Fruit fly (Drosophila melanogaster) whole organism, pupa: ENCODE data around the gene CG8483.

ENCODE experiments used
- CG10348 ChIP-seq: fragments of 200-800 bp; sonication (Bioruptor generic); IDR thresholded peaks from 2 replicates; pipeline ENCODE4 v1.3.6; 2022; ENCODE audit warnings: missing biosample characterization, missing genetic modification characterization
- CG12605 ChIP-seq: fragments of 200-800 bp; sonication (Bioruptor generic); IDR thresholded peaks from 2 replicates; pipeline ENCODE4 v1.3.6; 2022; ENCODE audit warnings: missing biosample characterization, missing genetic modification characterization
- CG13204 ChIP-seq: fragments of 200-800 bp; sonication (Bioruptor generic); optimal IDR thresholded peaks from 2 replicates; lab custom pipeline; 2018; ENCODE audit warnings: missing biosample characterization, mild to moderate bottlenecking, missing genetic modification characterization, moderate library complexity
- CG15710 ChIP-seq: fragments of 200-800 bp; sonication (Bioruptor generic); optimal IDR thresholded peaks from 2 replicates; lab custom pipeline; 2018; ENCODE audit warnings: missing biosample characterization, mild to moderate bottlenecking, missing genetic modification characterization, moderate library complexity
- CG17806 ChIP-seq: fragments of 200-800 bp; sonication (Bioruptor generic); optimal IDR thresholded peaks from 2 replicates; lab custom pipeline; 2018; ENCODE audit warnings: missing biosample characterization, mild to moderate bottlenecking, missing genetic modification characterization, moderate library complexity
- CG34367 ChIP-seq: fragments of 200-800 bp; sonication (Bioruptor generic); optimal IDR thresholded peaks from 2 replicates; lab custom pipeline; 2018; ENCODE audit warnings: missing biosample characterization, mild to moderate bottlenecking, missing genetic modification characterization
- CG4496 ChIP-seq: fragments of 200-800 bp; sonication (Bioruptor generic); IDR thresholded peaks from 3 replicates; pipeline ENCODE4 v1.3.6; 2022; ENCODE audit warnings: missing biosample characterization, missing genetic modification characterization
- CG8159 ChIP-seq: fragments of 200-800 bp; sonication (Bioruptor generic); optimal IDR thresholded peaks from 3 replicates; lab custom pipeline; 2018; ENCODE audit warnings: missing biosample characterization, mild to moderate bottlenecking, missing genetic modification characterization, moderate library complexity
- CG9948 ChIP-seq: fragments of 200-800 bp; sonication (Bioruptor generic); optimal IDR thresholded peaks from 2 replicates; lab custom pipeline; 2018; ENCODE audit warnings: missing biosample characterization, mild to moderate bottlenecking, missing genetic modification characterization, moderate library complexity
- Ets98B ChIP-seq: fragments of 200-800 bp; sonication (Bioruptor generic); IDR thresholded peaks from 2 replicates; pipeline ENCODE4 v1.3.6; 2022; ENCODE audit warnings: missing biosample characterization, missing genetic modification characterization
- Pif1A ChIP-seq: fragments of 200-800 bp; sonication (Bioruptor generic); optimal IDR thresholded peaks from 3 replicates; lab custom pipeline; 2016; ENCODE audit warnings: missing biosample characterization, missing genetic modification characterization
- Pif1B ChIP-seq: fragments of 200-800 bp; sonication (Bioruptor generic); optimal IDR thresholded peaks from 3 replicates; lab custom pipeline; 2016; ENCODE audit warnings: missing biosample characterization, missing genetic modification characterization
- Snoo ChIP-seq: fragments of 200-800 bp; sonication (Bioruptor generic); optimal IDR thresholded peaks from 3 replicates; lab custom pipeline; 2017; ENCODE audit warnings: missing biosample characterization, mild to moderate bottlenecking, missing genetic modification characterization, inconsistent platforms
- fd96Ca ChIP-seq: fragments of 200-800 bp; sonication (Bioruptor generic); IDR thresholded peaks from 3 replicates; pipeline ENCODE4 v1.3.6; 2022; ENCODE audit warnings: missing biosample characterization, missing genetic modification characterization
- gl ChIP-seq: fragments of 200-800 bp; sonication (Bioruptor generic); optimal IDR thresholded peaks from 2 replicates; lab custom pipeline; 2018; ENCODE audit warnings: missing biosample characterization, mild to moderate bottlenecking, missing genetic modification characterization
- rn ChIP-seq: fragments of 200-800 bp; sonication (Bioruptor generic); IDR thresholded peaks from 2 replicates; pipeline ENCODE4 v1.3.6; 2022; ENCODE audit warnings: missing biosample characterization, missing genetic modification characterization

The CG8483 gene

dm6 chr3R:13191299-13191698 lies 23.0 kb downstream of the CG8483 start, which contains the start of gene CG8141:
CG8141 (plus strand) TSS chr3R:13191599.
- TF ChIP-seq CG17806 (tag; lab: Kevin White, UChicago) (no peak), CG9948 (no peak), rn (GFP tag; lab: Robert Waterston, UW) (no peak)

dm6 chr3R:13188219-13188618 lies 26.0 kb downstream of the CG8483 start, which contains the start of gene CG14380:
CG14380 (plus strand) TSS chr3R:13188519.
- TF ChIP-seq CG4496 (GFP tag; lab: Robert Waterston, UW): no peak
- TF ChIP-seq CG15710 (tag; lab: Kevin White, UChicago): no peak
- TF ChIP-seq CG8159 (tag; lab: Kevin White, UChicago): no peak
- TF ChIP-seq CG34367 (tag; lab: Kevin White, UChicago): no peak
- no peak for TF ChIP-seq gl (tag; lab: Kevin White, UChicago)
- TF ChIP-seq CG12605 (GFP tag; lab: Robert Waterston, UW): no peak
- no peak for TF ChIP-seq CG13204
- TF ChIP-seq Snoo (tag; lab: Kevin White, UChicago): no peak
- no peak for TF ChIP-seq fd96Ca (GFP tag; lab: Robert Waterston, UW)

- TF ChIP-seq CG9948 (no peak), CG10348 (GFP tag; lab: Robert Waterston, UW) (no peak), Pif1A (no peak), Pif1B (GFP tag; lab: Kevin White, UChicago) (no peak), Ets98B (GFP tag; lab: Robert Waterston, UW) (no peak)
Measured at dm6 chr3R:13186396-13186795, 27.9 kb downstream of the CG8483 start, which contains the start of gene CG8508. CG8508 (minus strand) TSS chr3R:13186496.

- no peak for TF ChIP-seq CG15710 (tag; lab: Kevin White, UChicago)
- no peak for TF ChIP-seq Ets98B (GFP tag; lab: Robert Waterston, UW)
- no peak for TF ChIP-seq CG12605 (GFP tag; lab: Robert Waterston, UW)
- no peak for TF ChIP-seq CG34367 (tag; lab: Kevin White, UChicago)
- no peak for TF ChIP-seq gl (tag; lab: Kevin White, UChicago)
- no peak for TF ChIP-seq fd96Ca (GFP tag; lab: Robert Waterston, UW)
Measured at dm6 chr3R:13181004-13181403, 33.3 kb downstream of the CG8483 start, which contains the start of gene CG8138. CG8138 (plus strand) TSS chr3R:13181304.
